Worm (Caenorhabditis elegans) whole organism, L4/young adult: Measurements from ENCODE around the gene M05D6.8.

Source experiments
- dao-5 ChIP-seq: sonication (generic microtip); optimal IDR thresholded peaks from 2 replicates; lab custom pipeline; 2016; ENCODE audit warnings: missing genotype, missing genetic modification characterization, moderate library complexity, missing compliant biosample characterization
- him-1 ChIP-seq: sonication (generic microtip); optimal IDR thresholded peaks from 2 replicates; lab custom pipeline; 2016; ENCODE audit warnings: missing genotype, missing genetic modification reagents, missing genetic modification characterization, missing compliant biosample characterization

- TF ChIP-seq dao-5 (tag; lab: Kevin White, UChicago) (peak; percentile 86), him-1 (tag; lab: Kevin White, UChicago) (no peak)
These were observed 29.5 kb downstream of the M05D6.8 start for ce11 chrII:8441519-8441918.
